Fruit fly (Drosophila melanogaster) whole organism, adult: ENCODE data around the gene Clamp.

ENCODE experiments used
- Hr96 ChIP-seq: fragments of 200-800 bp; sonication (Bioruptor generic); optimal IDR thresholded peaks from 2 replicates; lab custom pipeline; 2016; ENCODE audit warnings: missing biosample characterization, missing genetic modification characterization
- Mnt ChIP-seq: fragments of 200-800 bp; sonication (Bioruptor generic); optimal IDR thresholded peaks from 2 replicates; lab custom pipeline; 2016; ENCODE audit warnings: missing biosample characterization, mild to moderate bottlenecking, missing genetic modification characterization
- pad ChIP-seq: fragments of 200-800 bp; sonication (Bioruptor generic); optimal IDR thresholded peaks from 3 replicates; lab custom pipeline; 2017; ENCODE audit warnings: missing biosample characterization, missing genetic modification characterization, mild to moderate bottlenecking, moderate library complexity, missing genetic modification reagents
- tj ChIP-seq: fragments of 200-800 bp; sonication (Bioruptor generic); optimal IDR thresholded peaks from 3 replicates; lab custom pipeline; 2017; ENCODE audit warnings: missing biosample characterization, mild to moderate bottlenecking, missing genetic modification characterization, moderate library complexity

DNA sequence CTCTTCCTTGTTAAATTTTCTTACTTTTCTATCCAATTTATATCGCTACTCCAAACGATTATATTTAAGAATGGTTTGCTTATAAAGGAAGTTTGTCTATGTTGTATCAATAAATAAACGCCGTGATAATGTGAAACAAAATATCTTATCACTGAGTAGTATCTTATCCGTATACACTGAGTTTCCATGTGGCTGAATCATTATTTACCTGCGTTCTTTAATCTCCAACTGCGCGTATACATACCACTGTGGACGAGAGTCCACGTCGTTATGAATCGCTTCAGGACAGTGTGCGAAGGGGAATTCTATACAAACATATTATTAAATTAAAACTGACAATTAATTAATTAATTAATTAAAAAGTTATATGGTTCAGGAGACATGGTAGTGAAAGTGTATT lies 29.6 kb downstream of the Clamp start:
- no peak for TF ChIP-seq tj (GFP tag; lab: Kevin White, UChicago)
- no peak for TF ChIP-seq Hr96
- no peak for TF ChIP-seq pad
- TF ChIP-seq Mnt = peak; percentile 40
